Fruit fly (Drosophila melanogaster) whole organism: ENCODE data around the gene Parg.

Experiments
- CG8478 ChIP-seq: fragments of >200 bp; optimal IDR thresholded peaks from 2 replicates; lab custom pipeline; 2018; ENCODE audit warnings: inconsistent platforms
- Dll ChIP-seq: fragments of >200 bp; optimal IDR thresholded peaks from 2 replicates; lab custom pipeline; 2017
- EcR ChIP-seq, 2 experiments: fragments of >200 bp; optimal IDR thresholded peaks; 2 replicates each; lab custom pipeline; 2017; ENCODE audit warnings: missing biosample characterization in 2 of 2, missing genetic modification characterization in 2 of 2, missing genetic modification reagents in 2 of 2
- pan ChIP-seq: fragments of >200 bp; optimal IDR thresholded peaks from 2 replicates; lab custom pipeline; 2017
- psq ChIP-seq: fragments of >200 bp; optimal IDR thresholded peaks from 2 replicates; lab custom pipeline; 2017
- usp ChIP-seq: fragments of >200 bp; optimal IDR thresholded peaks from 2 replicates; lab custom pipeline; 2017; ENCODE audit warnings: missing biosample characterization, missing genetic modification characterization, mixed read lengths

DNA sequence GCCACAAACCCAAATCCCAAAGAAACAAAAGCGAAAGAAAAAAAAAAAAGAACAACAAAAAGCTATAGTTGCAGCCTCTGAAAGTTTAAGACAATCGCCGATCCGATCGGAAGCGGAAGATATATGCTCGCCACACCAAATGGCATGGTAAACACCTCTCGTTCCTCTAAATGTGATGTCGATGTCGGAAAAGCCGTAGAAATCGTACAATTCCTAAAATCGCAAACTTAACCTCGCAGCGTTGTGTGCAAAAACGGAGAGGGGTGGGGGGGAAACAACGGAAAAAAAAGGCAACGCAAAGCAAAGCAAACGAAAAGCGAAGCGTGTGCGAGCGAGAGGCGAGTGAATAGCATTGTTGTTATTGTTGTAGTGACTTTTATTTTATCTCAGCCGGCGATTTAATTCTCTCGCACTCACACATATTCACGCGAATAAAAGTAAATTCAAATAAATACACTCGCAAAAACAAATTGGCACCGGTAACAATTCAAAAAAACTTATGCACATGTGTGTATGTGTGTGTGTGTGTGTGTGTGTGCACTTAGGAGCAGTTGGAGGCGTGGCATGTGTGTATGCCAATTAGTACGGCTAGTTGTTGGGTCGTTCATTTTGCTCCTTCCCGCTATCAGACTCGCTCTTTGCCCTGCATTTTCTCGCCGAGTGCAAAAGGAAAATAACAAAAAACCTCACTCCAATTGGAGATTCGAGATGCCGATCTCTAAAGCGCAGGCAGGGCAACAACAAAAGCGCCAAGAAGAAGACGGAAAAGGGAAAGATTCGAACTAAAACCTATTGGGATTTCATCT is 49.1 kb upstream of the Parg start:
- TF ChIP-seq Dll (no peak), usp (no peak), pan (lab: Kevin White, UChicago) (no peak), psq (no peak), CG8478 (no peak), EcR (GFP tag; optimal IDR thresholded peaks at IDR 0.05; lab: Kevin White, UChicago) (no peak)
